Worm (Caenorhabditis elegans): ENCODE results near the gene flr-4.

- TF ChIP-seq tra-4 (tag; optimal IDR thresholded peaks at IDR 0.05), result no peak
- TF ChIP-seq B0310.2 (tag; optimal IDR thresholded peaks at IDR 0.05), result no peak
- no peak for TF ChIP-seq ama-1 (optimal IDR thresholded peaks at IDR 0.05)
- no peak for TF ChIP-seq scrt-1 (GFP tag; IDR thresholded peaks at IDR 0.05)
- no peak for TF ChIP-seq ceh-13 (GFP tag; optimal IDR thresholded peaks at IDR 0.05)
- no peak for TF ChIP-seq hmg-4 (GFP tag; optimal IDR thresholded peaks at IDR 0.05)
- TF ChIP-seq flt-1 (GFP tag; IDR thresholded peaks at IDR 0.05), result no peak
Observed at ce11 chrX:15134941-15135340, 45.7 kb downstream of the flr-4 start.
